Worm (Caenorhabditis elegans): ENCODE measurements around the gene irld-63.

ce11 chrII:2939681-2940080, 9.2 kb downstream of the irld-63 start:
- TF ChIP-seq K02D7.2 (tag; optimal IDR thresholded peaks at IDR 0.05) (no peak), nhr-11 (tag; optimal IDR thresholded peaks at IDR 0.05) (no peak), hlh-15 (tag; optimal IDR thresholded peaks at IDR 0.05) (no peak), ceh-6 (GFP tag; optimal IDR thresholded peaks at IDR 0.05) (no peak), pros-1 (tag; optimal IDR thresholded peaks at IDR 0.05) (no peak), unc-86 (tag; optimal IDR thresholded peaks at IDR 0.05) (no peak)
